Worm (Caenorhabditis elegans) whole organism, L3 larva: ENCODE data around the gene ada-2.

Source experiments
- ama-1 ChIP-seq: fragments of 150-350 bp; optimal IDR thresholded peaks from 2 replicates; lab custom pipeline; 2018
- elt-3 ChIP-seq, 3 experiments: fragments of 150-350 bp in 1 of 3; sonication (generic microtip) in 2 of 3; optimal IDR thresholded peaks; 2 replicates in 2 of 3; 4 replicates in 1 of 3; lab custom pipeline; 2014 to 2017; ENCODE audit warnings: missing biosample characterization in 3 of 3, missing genetic modification characterization in 3 of 3
- mdl-1 ChIP-seq: fragments of 150-350 bp; optimal IDR thresholded peaks from 2 replicates; lab custom pipeline; 2014; ENCODE audit warnings: missing biosample characterization, missing genetic modification characterization
- nhr-11 ChIP-seq: fragments of 150-350 bp; optimal IDR thresholded peaks from 2 replicates; lab custom pipeline; 2014; ENCODE audit warnings: missing biosample characterization, missing genetic modification characterization
- nhr-237 ChIP-seq: fragments of 150-350 bp; optimal IDR thresholded peaks from 2 replicates; lab custom pipeline; 2014; ENCODE audit warnings: missing biosample characterization, missing genetic modification characterization
- nhr-77 ChIP-seq: fragments of 150-350 bp; optimal IDR thresholded peaks from 2 replicates; lab custom pipeline; 2014; ENCODE audit warnings: missing biosample characterization, missing genetic modification characterization
- pha-4 ChIP-seq: fragments of 150-350 bp; optimal IDR thresholded peaks from 2 replicates; lab custom pipeline; 2014; ENCODE audit warnings: missing biosample characterization, missing genetic modification reagents, missing genetic modification characterization
- snpc-4 ChIP-seq: fragments of 150-350 bp; optimal IDR thresholded peaks from 2 replicates; lab custom pipeline; 2014; ENCODE audit warnings: missing biosample characterization, missing genetic modification characterization
- ztf-11 ChIP-seq: fragments of 150-350 bp; optimal IDR thresholded peaks from 2 replicates; lab custom pipeline; 2014; ENCODE audit warnings: missing biosample characterization, missing genetic modification characterization

DNA sequence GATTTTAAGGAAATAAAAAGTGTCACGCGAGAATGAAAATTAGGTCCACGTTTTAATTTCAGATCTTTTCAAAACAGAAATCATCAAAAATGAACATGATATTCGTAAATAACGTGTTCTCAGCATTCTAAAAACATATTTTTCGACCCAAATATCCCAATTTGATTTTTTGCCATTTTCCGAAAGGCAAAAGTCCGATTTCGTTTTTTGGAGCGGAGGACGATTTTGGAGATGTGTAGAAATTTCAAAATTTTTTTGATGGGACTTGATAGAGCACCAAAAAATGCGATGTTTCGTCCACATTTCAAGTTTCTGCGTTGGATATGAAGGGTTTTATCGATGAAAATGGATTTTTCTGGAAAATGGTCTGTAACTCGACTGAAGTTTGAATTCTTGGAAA, 21.4 kb upstream of the ada-2 start:
- no peak for TF ChIP-seq snpc-4 (tag; lab: Kevin White, UChicago)
- TF ChIP-seq ama-1 (lab: Kevin White, UChicago), result peak; percentile 58
- no peak for TF ChIP-seq pha-4 (tag; lab: Kevin White, UChicago)
- TF ChIP-seq elt-3 (tag; optimal IDR thresholded peaks at IDR 0.05; lab: Kevin White, UChicago), result no peak
- no peak for TF ChIP-seq mdl-1 (tag; lab: Kevin White, UChicago)
- TF ChIP-seq nhr-237, result no peak
- no peak for TF ChIP-seq nhr-77 (tag; lab: Kevin White, UChicago)
- TF ChIP-seq ztf-11 (tag; lab: Kevin White, UChicago), result no peak
- TF ChIP-seq nhr-11 (tag; lab: Kevin White, UChicago), result no peak
